Fruit fly (Drosophila melanogaster) Kc167 (cell line): Measurements from ENCODE around the gene CG17778.

Experiments
- Myc ChIP-seq: fragments of >200 bp; optimal IDR thresholded peaks from 2 replicates; lab custom pipeline; 2017; ENCODE audit warnings: missing external identifiers
- Sin3A ChIP-seq: fragments of >200 bp; optimal IDR thresholded peaks from 2 replicates; lab custom pipeline; 2018; ENCODE audit warnings: missing external identifiers
- psq ChIP-seq: fragments of >200 bp; optimal IDR thresholded peaks from 2 replicates; lab custom pipeline; 2017; ENCODE audit warnings: missing external identifiers

dm6 chrX:526479-527071 lies 32.2 kb downstream of the CG17778 start:
- no peak for TF ChIP-seq psq (lab: Kevin White, UChicago)
- TF ChIP-seq Sin3A = no peak
- TF ChIP-seq Myc (lab: Kevin White, UChicago) = no peak
